Worm (Caenorhabditis elegans) whole organism, L3 larva: ENCODE data around the gene ZK470.4.

Source experiments
- aly-2 ChIP-seq: fragments of 150-350 bp; optimal IDR thresholded peaks from 2 replicates; lab custom pipeline; 2014; ENCODE audit warnings: missing biosample characterization, missing genetic modification characterization
- ama-1 ChIP-seq: fragments of 150-350 bp; optimal IDR thresholded peaks from 2 replicates; lab custom pipeline; 2018
- elt-1 ChIP-seq: fragments of 150-350 bp; optimal IDR thresholded peaks from 2 replicates; lab custom pipeline; 2014; ENCODE audit warnings: missing biosample characterization, missing genetic modification characterization
- elt-3 ChIP-seq, 3 experiments: fragments of 150-350 bp in 1 of 3; sonication (generic microtip) in 2 of 3; optimal IDR thresholded peaks; 2 replicates in 2 of 3; 4 replicates in 1 of 3; lab custom pipeline; 2014 to 2017; ENCODE audit warnings: missing biosample characterization in 3 of 3, missing genetic modification characterization in 3 of 3
- eor-1 ChIP-seq, 2 experiments: fragments of 150-350 bp; optimal IDR thresholded peaks; 2 replicates each; lab custom pipeline; 2014 to 2018; ENCODE audit warnings: missing biosample characterization in 2 of 2, missing genetic modification characterization in 2 of 2
- fkh-10 ChIP-seq: sonication (generic microtip); optimal IDR thresholded peaks from 2 replicates; lab custom pipeline; 2017; ENCODE audit warnings: missing biosample characterization, missing genetic modification reagents, missing genetic modification characterization
- nfya-1 ChIP-seq: sonication (generic microtip); optimal IDR thresholded peaks from 2 replicates; lab custom pipeline; 2017; ENCODE audit warnings: missing genetic modification characterization, mild to moderate bottlenecking, missing compliant biosample characterization, antibody characterized with exemption, moderate library complexity; ENCODE audit not compliant: insufficient read depth
- nhr-11 ChIP-seq: fragments of 150-350 bp; optimal IDR thresholded peaks from 2 replicates; lab custom pipeline; 2014; ENCODE audit warnings: missing biosample characterization, missing genetic modification characterization
- nhr-76 ChIP-seq: fragments of 150-350 bp; sonication (generic microtip); optimal IDR thresholded peaks from 5 replicates; lab custom pipeline; 2014; ENCODE audit warnings: missing biosample characterization, missing genetic modification characterization
- tbx-2 ChIP-seq: sonication (generic microtip); optimal IDR thresholded peaks from 2 replicates; lab custom pipeline; 2016; ENCODE audit warnings: mild to moderate bottlenecking, missing genetic modification characterization, missing compliant biosample characterization
- unc-62 ChIP-seq: fragments of 150-350 bp; sonication (generic microtip); optimal IDR thresholded peaks from 4 replicates; lab custom pipeline; 2014; ENCODE audit warnings: missing biosample characterization, missing genetic modification reagents, missing genetic modification characterization
- zag-1 ChIP-seq: fragments of 150-350 bp; optimal IDR thresholded peaks from 2 replicates; lab custom pipeline; 2014; ENCODE audit warnings: missing biosample characterization, missing genetic modification characterization
- ztf-11 ChIP-seq: fragments of 150-350 bp; optimal IDR thresholded peaks from 2 replicates; lab custom pipeline; 2014; ENCODE audit warnings: missing biosample characterization, missing genetic modification characterization

DNA sequence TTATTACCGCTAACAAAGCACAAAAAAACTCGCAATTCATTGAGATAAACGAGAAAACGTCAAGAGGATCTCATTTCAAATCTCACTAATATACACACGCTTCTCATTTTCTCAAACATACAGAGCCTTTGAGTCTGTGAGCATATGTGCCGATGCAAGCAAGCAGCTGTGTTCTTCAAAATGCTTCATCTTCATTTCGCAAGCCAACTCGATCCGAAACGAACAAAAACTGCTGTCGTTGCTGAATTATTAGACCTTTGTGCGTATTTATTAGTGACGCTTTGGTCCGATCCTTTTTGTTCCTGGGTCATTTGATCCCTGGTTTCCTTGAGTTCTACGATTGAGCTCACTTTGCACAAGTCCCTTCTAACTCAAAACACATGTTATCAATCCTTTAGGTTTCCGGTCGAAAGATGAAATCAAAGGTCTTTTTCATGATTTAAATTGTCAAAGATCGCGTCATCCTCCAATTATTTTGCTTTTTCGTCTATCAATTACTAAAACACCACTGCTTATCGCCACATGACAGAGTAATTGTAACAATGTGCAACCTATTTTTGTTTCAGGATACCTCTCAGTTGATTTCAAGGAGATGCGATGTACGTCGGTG is 32.6 kb downstream of the ZK470.4 start, which contains the start of gene R02E4.2:
- TF ChIP-seq zag-1 (tag; lab: Kevin White, UChicago) (no peak), tbx-2 (tag; lab: Kevin White, UChicago) (no peak), nhr-11 (no peak), ama-1 (lab: Kevin White, UChicago) (no peak), eor-1 (tag; optimal IDR thresholded peaks at IDR 0.05; lab: Kevin White, UChicago) (no peak), nhr-76 (no peak), elt-3 (tag; optimal IDR thresholded peaks at IDR 0.05; lab: Kevin White, UChicago) (no peak), ztf-11 (tag; lab: Kevin White, UChicago) (no peak), elt-1 (tag; lab: Kevin White, UChicago) (no peak), nfya-1 (tag; lab: Kevin White, UChicago) (no peak), aly-2 (tag; lab: Kevin White, UChicago) (no peak), fkh-10 (GFP tag; lab: Kevin White, UChicago) (no peak), unc-62 (GFP tag; lab: Kevin White, UChicago) (no peak)
